Worm (Caenorhabditis elegans) whole organism, midembryonic: Measurements from ENCODE around the gene C23H4.8.

Experiments used
- T22C8.4 ChIP-seq: fragments of 200-800 bp; sonication (Bioruptor generic); IDR thresholded peaks from 2 replicates; pipeline ENCODE4 v1.3.6; 2022; ENCODE audit warnings: missing genetic modification characterization, missing compliant biosample characterization
- cog-1 ChIP-seq: sonication (generic microtip); optimal IDR thresholded peaks from 2 replicates; lab custom pipeline; 2016; ENCODE audit warnings: missing genetic modification characterization, missing compliant biosample characterization
- flt-1 ChIP-seq: fragments of 200-800 bp; sonication (Bioruptor generic); IDR thresholded peaks from 2 replicates; pipeline ENCODE4 v1.3.6; 2022; ENCODE audit warnings: missing genetic modification characterization, missing compliant biosample characterization
- klf-2 ChIP-seq: fragments of 200-800 bp; sonication (Bioruptor generic); conservative IDR thresholded peaks from 2 replicates; pipeline ENCODE4 v1.3.6; 2022; ENCODE audit warnings: missing genetic modification reagents, missing genetic modification characterization, missing compliant biosample characterization
- tab-1 ChIP-seq: fragments of 200-800 bp; sonication (Bioruptor generic); IDR thresholded peaks from 2 replicates; pipeline ENCODE4 v1.3.6; 2022; ENCODE audit warnings: missing genetic modification characterization, missing compliant biosample characterization
- ztf-23 ChIP-seq: fragments of 200-800 bp; sonication (Bioruptor generic); IDR thresholded peaks from 2 replicates; pipeline ENCODE4 v1.3.6; 2022; ENCODE audit warnings: missing genetic modification reagents, missing genetic modification characterization, missing compliant biosample characterization
- ztf-29 ChIP-seq: fragments of 200-800 bp; sonication (Bioruptor generic); IDR thresholded peaks from 2 replicates; pipeline ENCODE4 v1.3.6; 2022; ENCODE audit warnings: missing genetic modification reagents, missing genetic modification characterization, missing compliant biosample characterization

Gene C23H4.8

DNA sequence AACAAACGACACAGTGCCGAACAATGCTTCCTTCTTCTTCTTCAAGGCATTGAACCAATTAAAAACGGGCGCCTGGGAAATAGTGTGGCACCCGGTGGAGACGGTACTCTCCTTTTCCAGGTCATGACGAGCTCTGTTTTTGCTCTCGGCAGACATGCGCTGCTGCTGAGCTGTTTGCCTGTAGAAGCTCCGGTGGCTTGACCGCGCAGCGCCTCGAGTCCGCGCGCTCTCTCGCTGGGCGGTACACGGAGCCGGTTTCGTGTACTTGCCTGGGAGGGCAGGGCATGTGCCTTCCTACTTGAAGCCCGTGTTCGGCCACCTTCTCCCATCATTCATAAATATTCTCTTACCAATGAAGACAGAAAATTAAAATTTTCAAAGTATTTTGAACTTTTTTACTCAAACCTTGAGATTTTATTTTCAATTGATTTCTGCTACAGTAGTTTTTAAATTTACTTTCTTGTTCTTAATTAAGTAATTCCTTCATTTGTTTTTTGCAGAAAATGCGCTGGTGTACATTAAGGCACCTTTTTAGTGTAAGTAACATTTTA is 43.4 kb downstream of the C23H4.8 start, which contains the start of gene E01G6.1:
E01G6.1 (plus strand) TSS at position 501 of the 551 bp plus-strand sequence.
- TF ChIP-seq klf-2 (no peak), ztf-29 (peak; percentile 8; the same call in 1 of the 2 replicates), ztf-23 (no peak), tab-1 (GFP tag; lab: Robert Waterston, UW) (no peak), cog-1 (tag; lab: Kevin White, UChicago) (no peak), flt-1 (GFP tag; lab: Robert Waterston, UW) (no peak), T22C8.4 (GFP tag; lab: Robert Waterston, UW) (no peak)
